Worm (Caenorhabditis elegans) whole organism, L1 larva: ENCODE data around the gene his-18.
A peak's percentile ranks its signal among the peaks of the same experiment; 100 is the strongest.

Experiments used
- C16A3.4 ChIP-seq: fragments of 150-350 bp; optimal IDR thresholded peaks from 2 replicates; lab custom pipeline; 2014; ENCODE audit warnings: missing biosample characterization, missing genetic modification characterization
- C34B4.2 ChIP-seq: sonication (generic microtip); optimal IDR thresholded peaks from 2 replicates; lab custom pipeline; 2017; ENCODE audit warnings: mild to moderate bottlenecking, missing genetic modification characterization, missing compliant biosample characterization
- alr-1 ChIP-seq: fragments of 200-800 bp; sonication (Bioruptor generic); optimal IDR thresholded peaks from 2 replicates; lab custom pipeline; 2018; ENCODE audit warnings: borderline replicate concordance, mild to moderate bottlenecking, missing genetic modification characterization, missing compliant biosample characterization
- aly-2 ChIP-seq: fragments of 150-350 bp; optimal IDR thresholded peaks from 2 replicates; lab custom pipeline; 2014; ENCODE audit warnings: missing biosample characterization, missing genetic modification characterization
- blmp-1 ChIP-seq: fragments of 150-350 bp; optimal IDR thresholded peaks from 2 replicates; lab custom pipeline; 2014; ENCODE audit warnings: missing biosample characterization, missing genetic modification characterization
- ceh-63 ChIP-seq: fragments of 200-800 bp; sonication (Bioruptor generic); optimal IDR thresholded peaks from 2 replicates; lab custom pipeline; 2018; ENCODE audit warnings: mild to moderate bottlenecking, missing genetic modification characterization, missing compliant biosample characterization
- ceh-88 ChIP-seq: fragments of 200-800 bp; sonication (Bioruptor generic); IDR thresholded peaks from 2 replicates; pipeline ENCODE4 v1.3.6; 2022; ENCODE audit warnings: missing genetic modification characterization, missing compliant biosample characterization
- dpl-1 ChIP-seq, 3 experiments: fragments of 150-350 bp in 2 of 3; sonication (generic microtip) in 1 of 3; optimal IDR thresholded peaks; 2 replicates each; lab custom pipeline; 2014 to 2017; ENCODE audit warnings: missing biosample characterization in 3 of 3, missing genetic modification characterization in 3 of 3, missing genetic modification reagents in 3 of 3
- dsc-1 ChIP-seq: sonication (generic microtip); optimal IDR thresholded peaks from 2 replicates; lab custom pipeline; 2016; ENCODE audit warnings: mild to moderate bottlenecking, missing genetic modification characterization, missing compliant biosample characterization
- efl-1 ChIP-seq, 4 experiments: fragments of 150-350 bp; optimal IDR thresholded peaks in 3 of 4; peaks in 1 of 4; 1 replicate in 1 of 4; 2 replicates in 3 of 4; lab custom pipeline; 2014; ENCODE audit warnings: missing biosample characterization in 2 of 4, missing genetic modification characterization in 2 of 4, missing genetic modification reagents in 2 of 4
- egl-13 ChIP-seq: sonication (generic microtip); optimal IDR thresholded peaks from 2 replicates; lab custom pipeline; 2016; ENCODE audit warnings: missing genotype, missing genetic modification reagents, missing genetic modification characterization, missing compliant biosample characterization
- egl-27 ChIP-seq, 2 experiments: fragments of 150-350 bp in 1 of 2; sonication (generic microtip); optimal IDR thresholded peaks; 3 replicates each; lab custom pipeline; 2017 to 2018; ENCODE audit warnings: missing biosample characterization in 2 of 2, missing genetic modification characterization in 2 of 2, missing genetic modification reagents in 2 of 2
- elt-2 ChIP-seq: sonication (generic microtip); optimal IDR thresholded peaks from 2 replicates; lab custom pipeline; 2016; ENCODE audit warnings: missing genetic modification characterization, mild to moderate bottlenecking, inconsistent platforms, missing compliant biosample characterization, missing genetic modification reagents
- elt-3 ChIP-seq, 6 experiments: fragments of 150-350 bp in 1 of 6; sonication (generic microtip); optimal IDR thresholded peaks; 2 replicates each; lab custom pipeline; 2017 to 2018; ENCODE audit warnings: missing biosample characterization in 6 of 6, missing genetic modification characterization in 6 of 6, inconsistent platforms in 1 of 6
- fkh-10 ChIP-seq: sonication (generic microtip); optimal IDR thresholded peaks from 2 replicates; lab custom pipeline; 2017; ENCODE audit warnings: missing biosample characterization, missing genetic modification reagents, missing genetic modification characterization
- fkh-4 ChIP-seq: sonication (generic microtip); optimal IDR thresholded peaks from 2 replicates; lab custom pipeline; 2016; ENCODE audit warnings: missing compliant biosample characterization, missing genetic modification characterization, borderline replicate concordance
- fos-1 ChIP-seq: fragments of 150-350 bp; optimal IDR thresholded peaks from 2 replicates; lab custom pipeline; 2014; ENCODE audit warnings: missing biosample characterization, missing genetic modification characterization
- hlh-17 ChIP-seq: fragments of 200-800 bp; sonication (Bioruptor generic); optimal IDR thresholded peaks from 2 replicates; lab custom pipeline; 2018; ENCODE audit warnings: missing genetic modification characterization, mild to moderate bottlenecking, missing compliant biosample characterization, moderate library complexity, borderline replicate concordance
- hlh-4 ChIP-seq: sonication (generic microtip); optimal IDR thresholded peaks from 2 replicates; lab custom pipeline; 2016; ENCODE audit warnings: mild to moderate bottlenecking, missing genetic modification characterization, missing compliant biosample characterization
- lin-13 ChIP-seq: fragments of 150-350 bp; optimal IDR thresholded peaks from 2 replicates; lab custom pipeline; 2014; ENCODE audit warnings: missing biosample characterization, missing genetic modification reagents, missing genetic modification characterization
- lin-14 ChIP-seq: fragments of 200-800 bp; sonication (Bioruptor generic); optimal IDR thresholded peaks from 2 replicates; lab custom pipeline; 2018; ENCODE audit warnings: mild to moderate bottlenecking, missing genetic modification characterization, moderate library complexity, missing compliant biosample characterization
- lin-15B ChIP-seq: fragments of 150-350 bp; sonication (generic microtip); optimal IDR thresholded peaks from 3 replicates; lab custom pipeline; 2014; ENCODE audit warnings: missing biosample characterization, missing genetic modification characterization
- lin-39 ChIP-seq: fragments of 150-350 bp; optimal IDR thresholded peaks from 2 replicates; lab custom pipeline; 2014; ENCODE audit warnings: missing biosample characterization, missing genetic modification reagents, missing genetic modification characterization
- lsy-2 ChIP-seq, 2 experiments: fragments of 150-350 bp; optimal IDR thresholded peaks; 2 replicates each; lab custom pipeline; 2014; ENCODE audit warnings: missing biosample characterization in 2 of 2, missing genetic modification characterization in 2 of 2
- mab-9 ChIP-seq: fragments of 200-800 bp; sonication (Bioruptor generic); IDR thresholded peaks from 2 replicates; pipeline ENCODE4 v1.3.6; 2022; ENCODE audit warnings: missing genetic modification reagents, missing genetic modification characterization, missing compliant biosample characterization
- mep-1 ChIP-seq: fragments of 150-350 bp; optimal IDR thresholded peaks from 2 replicates; lab custom pipeline; 2014; ENCODE audit warnings: missing biosample characterization, missing genetic modification characterization
- nhr-12 ChIP-seq: sonication (generic microtip); optimal IDR thresholded peaks from 2 replicates; lab custom pipeline; 2017; ENCODE audit warnings: missing biosample characterization, missing genetic modification characterization
- nhr-19 ChIP-seq: fragments of 200-800 bp; sonication (Bioruptor generic); conservative IDR thresholded peaks from 2 replicates; pipeline ENCODE4 v1.3.6; 2022; ENCODE audit warnings: missing genetic modification characterization, missing compliant biosample characterization
- nhr-20 ChIP-seq: sonication (generic microtip); optimal IDR thresholded peaks from 2 replicates; lab custom pipeline; 2016; ENCODE audit warnings: mild to moderate bottlenecking, missing genetic modification characterization, missing compliant biosample characterization
- nhr-237 ChIP-seq: fragments of 150-350 bp; optimal IDR thresholded peaks from 2 replicates; lab custom pipeline; 2014; ENCODE audit warnings: missing biosample characterization, missing genetic modification characterization
- nhr-28 ChIP-seq: fragments of 150-350 bp; optimal IDR thresholded peaks from 2 replicates; lab custom pipeline; 2014; ENCODE audit warnings: missing biosample characterization, missing genetic modification characterization
- nhr-71 ChIP-seq: sonication (generic microtip); optimal IDR thresholded peaks from 2 replicates; lab custom pipeline; 2016; ENCODE audit warnings: mild to moderate bottlenecking, missing genetic modification characterization, moderate library complexity, missing compliant biosample characterization
- nhr-77 ChIP-seq: fragments of 150-350 bp; optimal IDR thresholded peaks from 2 replicates; lab custom pipeline; 2014; ENCODE audit warnings: missing biosample characterization, missing genetic modification characterization
- nhr-90 ChIP-seq: sonication (generic microtip); optimal IDR thresholded peaks from 2 replicates; lab custom pipeline; 2016; ENCODE audit warnings: mild to moderate bottlenecking, missing genetic modification characterization, missing compliant biosample characterization; ENCODE audit not compliant: poor library complexity
- pag-3 ChIP-seq: sonication (generic microtip); optimal IDR thresholded peaks from 2 replicates; lab custom pipeline; 2017; ENCODE audit warnings: missing genetic modification characterization, mild to moderate bottlenecking, missing compliant biosample characterization, antibody characterized with exemption, borderline replicate concordance; ENCODE audit not compliant: insufficient read depth
- rnt-1 ChIP-seq: sonication (generic microtip); optimal IDR thresholded peaks from 2 replicates; lab custom pipeline; 2016; ENCODE audit warnings: mild to moderate bottlenecking, missing genetic modification characterization, moderate library complexity, missing compliant biosample characterization
- skn-1 ChIP-seq: fragments of 150-350 bp; optimal IDR thresholded peaks from 2 replicates; lab custom pipeline; 2014; ENCODE audit warnings: missing biosample characterization, missing genetic modification characterization
- snpc-4 ChIP-seq: fragments of 150-350 bp; optimal IDR thresholded peaks from 2 replicates; lab custom pipeline; 2014; ENCODE audit warnings: missing biosample characterization, missing genetic modification characterization
- snu-23 ChIP-seq: sonication (generic microtip); optimal IDR thresholded peaks from 2 replicates; lab custom pipeline; 2016; ENCODE audit warnings: missing genetic modification characterization, missing compliant biosample characterization
- sox-4 ChIP-seq: sonication (generic microtip); optimal IDR thresholded peaks from 2 replicates; lab custom pipeline; 2016; ENCODE audit warnings: missing genetic modification characterization, missing compliant biosample characterization
- sptf-1 ChIP-seq: fragments of 150-350 bp; optimal IDR thresholded peaks from 2 replicates; lab custom pipeline; 2014; ENCODE audit warnings: missing biosample characterization, missing genetic modification characterization
- sup-37 ChIP-seq: fragments of 200-800 bp; sonication (Bioruptor generic); optimal IDR thresholded peaks from 2 replicates; lab custom pipeline; 2018; ENCODE audit warnings: mild to moderate bottlenecking, missing genetic modification characterization, missing compliant biosample characterization
- tlp-1 ChIP-seq: fragments of 150-350 bp; optimal IDR thresholded peaks from 2 replicates; lab custom pipeline; 2014; ENCODE audit warnings: missing biosample characterization, missing genetic modification characterization
- unc-30 ChIP-seq: sonication (generic microtip); optimal IDR thresholded peaks from 2 replicates; lab custom pipeline; 2017; ENCODE audit warnings: missing biosample characterization, missing genetic modification characterization
- unc-62 ChIP-seq: fragments of 150-350 bp; optimal IDR thresholded peaks from 2 replicates; lab custom pipeline; 2014; ENCODE audit warnings: missing biosample characterization, missing genetic modification reagents, missing genetic modification characterization
- unc-86 ChIP-seq: sonication (generic microtip); optimal IDR thresholded peaks from 2 replicates; lab custom pipeline; 2016; ENCODE audit warnings: missing genetic modification characterization, missing compliant biosample characterization
- unc-98 ChIP-seq: fragments of 200-800 bp; sonication (Bioruptor generic); IDR thresholded peaks from 2 replicates; pipeline ENCODE4 v1.3.6; 2022; ENCODE audit warnings: missing genetic modification characterization, missing compliant biosample characterization
- vab-15 ChIP-seq: sonication (generic microtip); optimal IDR thresholded peaks from 2 replicates; lab custom pipeline; 2017; ENCODE audit warnings: missing genotype, mild to moderate bottlenecking, missing genetic modification characterization, missing compliant biosample characterization
- xbp-1 ChIP-seq: sonication (generic microtip); optimal IDR thresholded peaks from 2 replicates; lab custom pipeline; 2016; ENCODE audit warnings: missing genetic modification characterization, missing compliant biosample characterization
- zag-1 ChIP-seq: fragments of 150-350 bp; optimal IDR thresholded peaks from 2 replicates; lab custom pipeline; 2014; ENCODE audit warnings: missing biosample characterization, missing genetic modification characterization
- zip-4 ChIP-seq: fragments of 200-800 bp; sonication (Bioruptor generic); optimal IDR thresholded peaks from 2 replicates; lab custom pipeline; 2018; ENCODE audit warnings: mild to moderate bottlenecking, missing genetic modification characterization, moderate library complexity, missing compliant biosample characterization
- ztf-4 ChIP-seq: fragments of 150-350 bp; optimal IDR thresholded peaks from 2 replicates; lab custom pipeline; 2014; ENCODE audit warnings: missing biosample characterization, missing genetic modification characterization

The his-18 gene

DNA sequence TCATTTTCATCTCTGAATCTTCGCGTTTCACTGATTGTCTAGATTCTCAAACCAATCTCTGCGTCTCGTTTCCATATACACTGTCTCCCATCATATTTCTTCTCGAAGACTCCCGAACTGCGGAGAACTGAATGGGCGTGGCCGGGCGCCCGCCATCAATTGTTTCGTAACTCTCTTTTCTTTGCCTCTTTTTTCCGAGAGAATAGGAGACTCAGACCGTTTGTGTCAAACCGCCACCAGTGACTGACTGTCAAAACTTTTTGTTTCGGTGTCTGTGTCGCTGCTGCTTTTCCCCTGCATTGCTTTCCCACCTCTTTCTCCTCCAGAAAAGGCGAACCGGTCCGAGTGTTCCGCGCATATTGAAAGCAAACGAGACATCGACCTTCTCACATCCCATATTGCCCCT, 38.2 kb downstream of the his-18 start, which contains the start of gene unc-23 (continued):
- peak; percentile 75 for TF ChIP-seq fos-1
- no peak for TF ChIP-seq C34B4.2
- TF ChIP-seq sup-37 (GFP tag; lab: Kevin White, UChicago) = peak; percentile 61
- TF ChIP-seq lin-39 = peak; percentile 24
- TF ChIP-seq vab-15 (tag; lab: Kevin White, UChicago) = no peak
- TF ChIP-seq C16A3.4 (tag; lab: Kevin White, UChicago) = peak; percentile 73
- peak; percentile 63 for TF ChIP-seq elt-2 (tag; lab: Kevin White, UChicago)
- TF ChIP-seq alr-1 (tag; lab: Kevin White, UChicago) = no peak
- peak; percentile 96 for TF ChIP-seq nhr-71
- peak; percentile 86 for TF ChIP-seq rnt-1 (tag; lab: Kevin White, UChicago)
- TF ChIP-seq efl-1 (optimal IDR thresholded peaks at IDR 0.05; lab: Kevin White, UChicago) = peak; percentile 48 to 60
- TF ChIP-seq efl-1 (GFP tag; optimal IDR thresholded peaks at IDR 0.05 in 1 of 2; lab: Kevin White, UChicago) = peak; percentile 45 to 94
- TF ChIP-seq fkh-10 (GFP tag; lab: Kevin White, UChicago) = no peak
- TF ChIP-seq nhr-237 (tag; lab: Kevin White, UChicago) = peak; percentile 75
- peak; percentile 94 for TF ChIP-seq lin-14
- TF ChIP-seq nhr-19 (GFP tag; lab: Robert Waterston, UW) = peak; percentile 90
- TF ChIP-seq lin-13 (GFP tag; lab: Kevin White, UChicago) = peak; percentile 76
- TF ChIP-seq ztf-4 = peak; percentile 74
- peak; percentile 75 for TF ChIP-seq zip-4 (GFP tag; lab: Kevin White, UChicago)
- TF ChIP-seq unc-98 (GFP tag; lab: Robert Waterston, UW) = no peak
- no peak for TF ChIP-seq tlp-1 (tag; lab: Kevin White, UChicago)
- TF ChIP-seq fkh-4 (tag; lab: Kevin White, UChicago) = no peak
- no peak for TF ChIP-seq sptf-1
- TF ChIP-seq mab-9 (GFP tag; lab: Robert Waterston, UW) = peak; percentile 59; the same call in 1 of the 2 replicates
- TF ChIP-seq mep-1 (tag; lab: Kevin White, UChicago) = peak; percentile 90
- no peak for TF ChIP-seq lin-15B (tag; lab: Kevin White, UChicago)
- peak; percentile 95 for TF ChIP-seq blmp-1
- TF ChIP-seq egl-13 (tag; lab: Kevin White, UChicago) = no peak
- peak in 5 of 6 experiments; percentile 81 to 95 (median 90) for TF ChIP-seq elt-3 (tag; optimal IDR thresholded peaks at IDR 0.05; lab: Kevin White, UChicago)
- TF ChIP-seq dpl-1 (GFP tag; optimal IDR thresholded peaks at IDR 0.05; lab: Kevin White, UChicago) = peak; percentile 44 to 52 (median 49)
- no peak for TF ChIP-seq aly-2 (tag; lab: Kevin White, UChicago)
- peak in 1 of 2 experiments; percentile 8 for TF ChIP-seq egl-27 (tag; optimal IDR thresholded peaks at IDR 0.05; lab: Kevin White, UChicago)
- TF ChIP-seq nhr-77 = peak; percentile 87
- peak; percentile 96 for TF ChIP-seq nhr-20 (tag; lab: Kevin White, UChicago)
- TF ChIP-seq xbp-1 (tag; lab: Kevin White, UChicago) = peak; percentile 63
- peak; percentile 92 for TF ChIP-seq nhr-90 (tag; lab: Kevin White, UChicago)
- no peak for TF ChIP-seq pag-3 (tag; lab: Kevin White, UChicago)
- TF ChIP-seq snpc-4 (tag; lab: Kevin White, UChicago) = peak; percentile 60
- no peak for TF ChIP-seq ceh-63 (GFP tag; lab: Kevin White, UChicago)
- TF ChIP-seq lsy-2 (tag; optimal IDR thresholded peaks at IDR 0.05; lab: Kevin White, UChicago) = peak; percentile 58 to 79
- no peak for TF ChIP-seq unc-62
- no peak for TF ChIP-seq unc-86
- TF ChIP-seq hlh-17 (GFP tag; lab: Kevin White, UChicago) = no peak
- TF ChIP-seq skn-1 = peak; percentile 80
- TF ChIP-seq nhr-12 (tag; lab: Kevin White, UChicago) = no peak
- peak; percentile 97 for TF ChIP-seq snu-23 (GFP tag; lab: Kevin White, UChicago)
- no peak for TF ChIP-seq nhr-28 (tag; lab: Kevin White, UChicago)
- no peak for TF ChIP-seq dsc-1 (tag; lab: Kevin White, UChicago)
- no peak for TF ChIP-seq zag-1 (tag; lab: Kevin White, UChicago)
- TF ChIP-seq unc-30 (tag; lab: Kevin White, UChicago) = no peak
- no peak for TF ChIP-seq sox-4 (tag; lab: Kevin White, UChicago)
- TF ChIP-seq hlh-4 (tag; lab: Kevin White, UChicago) = no peak
- TF ChIP-seq ceh-88 (GFP tag; lab: Robert Waterston, UW) = peak; percentile 27; the same call in 1 of the 2 replicates
